Worm (Caenorhabditis elegans) whole organism, late embryonic: ENCODE results near the gene B0303.14.

Source experiments
- ceh-30 ChIP-seq: fragments of 150-350 bp; optimal IDR thresholded peaks from 2 replicates; lab custom pipeline; 2014; ENCODE audit warnings: missing biosample characterization, missing genetic modification characterization
- ceh-31 ChIP-seq: sonication (generic microtip); optimal IDR thresholded peaks from 2 replicates; lab custom pipeline; 2016; ENCODE audit warnings: missing genetic modification characterization, missing compliant biosample characterization
- ceh-45 ChIP-seq: fragments of 200-800 bp; sonication (Bioruptor generic); IDR thresholded peaks from 2 replicates; pipeline ENCODE4 v1.3.6; 2022; ENCODE audit warnings: missing genetic modification reagents, missing genetic modification characterization, missing compliant biosample characterization
- fkh-10 ChIP-seq: fragments of 150-350 bp; optimal IDR thresholded peaks from 2 replicates; lab custom pipeline; 2014; ENCODE audit warnings: missing biosample characterization, missing genetic modification reagents, missing genetic modification characterization
- madf-2 ChIP-seq: sonication (generic microtip); optimal IDR thresholded peaks from 2 replicates; lab custom pipeline; 2017; ENCODE audit warnings: missing genetic modification characterization, missing compliant biosample characterization
- nfya-1 ChIP-seq: sonication (generic microtip); optimal IDR thresholded peaks from 2 replicates; lab custom pipeline; 2017; ENCODE audit warnings: missing genetic modification characterization, mild to moderate bottlenecking, missing compliant biosample characterization, antibody characterized with exemption, moderate library complexity
- nhr-11 ChIP-seq: fragments of 150-350 bp; optimal IDR thresholded peaks from 2 replicates; lab custom pipeline; 2014; ENCODE audit warnings: missing biosample characterization, missing genetic modification characterization
- pha-4 ChIP-seq: fragments of 150-350 bp; optimal IDR thresholded peaks from 2 replicates; lab custom pipeline; 2018; ENCODE audit warnings: missing biosample characterization, missing genetic modification reagents, missing genetic modification characterization
- pqm-1 ChIP-seq: sonication (generic microtip); optimal IDR thresholded peaks from 2 replicates; lab custom pipeline; 2016; ENCODE audit warnings: missing genetic modification characterization, missing compliant biosample characterization
- pros-1 ChIP-seq: fragments of 150-350 bp; optimal IDR thresholded peaks from 2 replicates; lab custom pipeline; 2014; ENCODE audit warnings: missing biosample characterization, missing genetic modification reagents, missing genetic modification characterization
- ref-2 ChIP-seq: sonication (generic microtip); optimal IDR thresholded peaks from 2 replicates; lab custom pipeline; 2016; ENCODE audit warnings: missing genetic modification characterization, missing compliant biosample characterization
- syd-9 ChIP-seq: sonication (generic microtip); optimal IDR thresholded peaks from 2 replicates; lab custom pipeline; 2016; ENCODE audit warnings: mild to moderate bottlenecking, missing genetic modification characterization, moderate library complexity, missing compliant biosample characterization
- tbx-2 ChIP-seq: sonication (generic microtip); optimal IDR thresholded peaks from 2 replicates; lab custom pipeline; 2016; ENCODE audit warnings: missing genetic modification characterization, missing compliant biosample characterization
- unc-42 ChIP-seq: sonication (generic microtip); optimal IDR thresholded peaks from 2 replicates; lab custom pipeline; 2016; ENCODE audit warnings: missing genotype, missing genetic modification characterization, missing compliant biosample characterization

DNA sequence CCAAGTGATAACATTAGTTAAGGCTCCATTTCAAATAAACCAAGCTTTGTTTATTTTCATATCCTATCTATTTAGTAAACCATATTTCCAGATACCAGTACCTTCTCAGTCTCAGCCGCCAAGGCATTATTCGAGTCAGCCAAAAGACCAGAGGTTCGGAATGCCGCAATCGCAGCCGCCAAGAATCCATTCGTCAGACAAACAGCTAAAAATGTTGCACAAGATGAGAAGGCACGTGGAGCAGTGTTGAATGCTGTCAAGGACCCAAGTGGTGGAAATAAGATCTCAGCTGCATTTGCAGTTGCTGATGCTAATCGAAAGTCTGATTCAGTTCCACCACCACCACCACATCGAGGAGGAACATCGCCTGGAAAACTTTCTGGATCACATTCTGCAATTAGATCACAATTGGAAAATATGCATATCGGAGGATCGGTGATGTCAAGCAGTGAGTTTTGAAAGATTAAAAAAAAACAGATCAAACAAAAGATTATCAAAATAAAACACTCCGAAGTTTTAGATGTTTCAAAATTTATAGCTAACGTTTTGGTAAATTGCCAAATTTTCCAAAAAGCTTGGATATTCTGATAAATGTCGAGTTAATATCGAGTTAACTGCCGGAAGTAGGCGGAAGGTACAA lies 18.6 kb downstream of the B0303.14 start:
- no peak for TF ChIP-seq ceh-31
- no peak for TF ChIP-seq nhr-11 (tag; lab: Kevin White, UChicago)
- TF ChIP-seq tbx-2 (tag; lab: Kevin White, UChicago) = no peak
- TF ChIP-seq ceh-30 (tag; lab: Kevin White, UChicago) = no peak
- TF ChIP-seq ref-2 = no peak
- TF ChIP-seq pros-1 (tag; lab: Kevin White, UChicago) = no peak
- TF ChIP-seq ceh-45 = no peak
- TF ChIP-seq fkh-10 (GFP tag; lab: Kevin White, UChicago) = no peak
- TF ChIP-seq nfya-1 (tag; lab: Kevin White, UChicago) = no peak
- no peak for TF ChIP-seq unc-42 (tag; lab: Kevin White, UChicago)
- no peak for TF ChIP-seq madf-2
- TF ChIP-seq pqm-1 (tag; lab: Kevin White, UChicago) = no peak
- TF ChIP-seq pha-4 (tag; lab: Kevin White, UChicago) = no peak
- no peak for TF ChIP-seq syd-9 (tag; lab: Kevin White, UChicago)
